Worm (Caenorhabditis elegans) whole organism, L2 larva: ENCODE measurements around the gene cat-1.

Source experiments
- R02D3.7 ChIP-seq: fragments of 150-350 bp; optimal IDR thresholded peaks from 2 replicates; lab custom pipeline; 2014; ENCODE audit warnings: missing biosample characterization, missing genetic modification characterization
- ZK546.5 ChIP-seq: sonication (generic microtip); optimal IDR thresholded peaks from 2 replicates; lab custom pipeline; 2017; ENCODE audit warnings: missing biosample characterization, missing genetic modification characterization
- ama-1 ChIP-seq: fragments of 150-350 bp; optimal IDR thresholded peaks from 2 replicates; lab custom pipeline; 2018; ENCODE audit warnings: inconsistent platforms
- blmp-1 ChIP-seq: sonication (generic microtip); optimal IDR thresholded peaks from 2 replicates; lab custom pipeline; 2017; ENCODE audit warnings: missing genetic modification characterization, mild to moderate bottlenecking, missing compliant biosample characterization, antibody characterized with exemption, moderate library complexity; ENCODE audit not compliant: insufficient read depth
- ceh-82 ChIP-seq: fragments of 150-350 bp; optimal IDR thresholded peaks from 2 replicates; lab custom pipeline; 2014; ENCODE audit warnings: missing biosample characterization, missing genetic modification characterization
- crh-2 ChIP-seq: sonication (generic microtip); optimal IDR thresholded peaks from 2 replicates; lab custom pipeline; 2017; ENCODE audit warnings: missing biosample characterization, missing genetic modification characterization
- elt-1 ChIP-seq: fragments of 150-350 bp; optimal IDR thresholded peaks from 2 replicates; lab custom pipeline; 2014; ENCODE audit warnings: missing biosample characterization, missing genetic modification characterization
- elt-3 ChIP-seq: sonication (generic microtip); optimal IDR thresholded peaks from 2 replicates; lab custom pipeline; 2017; ENCODE audit warnings: missing biosample characterization, missing genetic modification characterization
- fos-1 ChIP-seq: fragments of 150-350 bp; optimal IDR thresholded peaks from 2 replicates; lab custom pipeline; 2014; ENCODE audit warnings: missing biosample characterization, missing genetic modification characterization
- lin-13 ChIP-seq: fragments of 150-350 bp; optimal IDR thresholded peaks from 2 replicates; lab custom pipeline; 2014; ENCODE audit warnings: missing biosample characterization, missing genetic modification reagents, missing genetic modification characterization
- mbf-1 ChIP-seq: sonication (generic microtip); optimal IDR thresholded peaks from 2 replicates; lab custom pipeline; 2017; ENCODE audit warnings: missing biosample characterization, missing genetic modification characterization
- mdl-1 ChIP-seq, 2 experiments: fragments of 150-350 bp in 1 of 2; sonication (generic microtip) in 1 of 2; optimal IDR thresholded peaks; 2 replicates each; lab custom pipeline; 2017; ENCODE audit warnings: missing biosample characterization in 2 of 2, missing genetic modification characterization in 2 of 2
- nhr-10 ChIP-seq: sonication (generic microtip); optimal IDR thresholded peaks from 2 replicates; lab custom pipeline; 2017; ENCODE audit warnings: missing biosample characterization, missing genetic modification characterization
- nhr-12 ChIP-seq: fragments of 150-350 bp; optimal IDR thresholded peaks from 2 replicates; lab custom pipeline; 2014; ENCODE audit warnings: missing biosample characterization, missing genetic modification characterization
- nhr-129 ChIP-seq: fragments of 150-350 bp; optimal IDR thresholded peaks from 2 replicates; lab custom pipeline; 2014; ENCODE audit warnings: missing biosample characterization, missing genetic modification characterization
- nhr-21 ChIP-seq: fragments of 150-350 bp; optimal IDR thresholded peaks from 2 replicates; lab custom pipeline; 2014; ENCODE audit warnings: missing biosample characterization, missing genetic modification characterization
- nhr-237 ChIP-seq: fragments of 150-350 bp; optimal IDR thresholded peaks from 2 replicates; lab custom pipeline; 2014; ENCODE audit warnings: missing biosample characterization, missing genetic modification characterization
- nhr-6 ChIP-seq: fragments of 150-350 bp; optimal IDR thresholded peaks from 2 replicates; lab custom pipeline; 2014; ENCODE audit warnings: missing biosample characterization, missing genetic modification characterization
- peb-1 ChIP-seq: fragments of 150-350 bp; optimal IDR thresholded peaks from 2 replicates; lab custom pipeline; 2014; ENCODE audit warnings: missing biosample characterization, missing genetic modification characterization
- sem-4 ChIP-seq: fragments of 150-350 bp; optimal IDR thresholded peaks from 2 replicates; lab custom pipeline; 2014; ENCODE audit warnings: missing biosample characterization, missing genetic modification reagents, missing genetic modification characterization
- skn-1 ChIP-seq: sonication (generic microtip); optimal IDR thresholded peaks from 2 replicates; lab custom pipeline; 2017; ENCODE audit warnings: missing biosample characterization, missing genetic modification characterization
- sma-3 ChIP-seq: sonication (generic microtip); optimal IDR thresholded peaks from 2 replicates; lab custom pipeline; 2016; ENCODE audit warnings: missing genetic modification reagents, missing genetic modification characterization, missing compliant biosample characterization
- sma-9 ChIP-seq, 2 experiments: fragments of 150-350 bp in 1 of 2; sonication (generic microtip) in 1 of 2; optimal IDR thresholded peaks; 2 replicates each; lab custom pipeline; 2014 to 2016; ENCODE audit warnings: missing genetic modification characterization in 2 of 2, mild to moderate bottlenecking in 1 of 2, missing biosample characterization in 1 of 2, missing compliant biosample characterization in 1 of 2, missing genetic modification reagents in 1 of 2, moderate library complexity in 1 of 2
- snpc-4 ChIP-seq: fragments of 150-350 bp; optimal IDR thresholded peaks from 2 replicates; lab custom pipeline; 2014; ENCODE audit warnings: missing biosample characterization, missing genetic modification characterization
- unc-39 ChIP-seq: fragments of 150-350 bp; optimal IDR thresholded peaks from 2 replicates; lab custom pipeline; 2014; ENCODE audit warnings: missing biosample characterization, missing genetic modification characterization
- unc-55 ChIP-seq: fragments of 150-350 bp; sonication (generic microtip); optimal IDR thresholded peaks from 3 replicates; lab custom pipeline; 2014; ENCODE audit warnings: missing biosample characterization, missing genetic modification reagents, missing genetic modification characterization
- zag-1 ChIP-seq: fragments of 150-350 bp; optimal IDR thresholded peaks from 2 replicates; lab custom pipeline; 2014; ENCODE audit warnings: missing biosample characterization, missing genetic modification characterization
- ztf-1 ChIP-seq: fragments of 200-800 bp; sonication (Bioruptor generic); conservative IDR thresholded peaks from 2 replicates; pipeline ENCODE4 v1.3.6; 2022; ENCODE audit warnings: missing genetic modification characterization, missing compliant biosample characterization
- ztf-4 ChIP-seq: fragments of 150-350 bp; optimal IDR thresholded peaks from 2 replicates; lab custom pipeline; 2014; ENCODE audit warnings: missing biosample characterization, missing genetic modification characterization

Gene cat-1

DNA sequence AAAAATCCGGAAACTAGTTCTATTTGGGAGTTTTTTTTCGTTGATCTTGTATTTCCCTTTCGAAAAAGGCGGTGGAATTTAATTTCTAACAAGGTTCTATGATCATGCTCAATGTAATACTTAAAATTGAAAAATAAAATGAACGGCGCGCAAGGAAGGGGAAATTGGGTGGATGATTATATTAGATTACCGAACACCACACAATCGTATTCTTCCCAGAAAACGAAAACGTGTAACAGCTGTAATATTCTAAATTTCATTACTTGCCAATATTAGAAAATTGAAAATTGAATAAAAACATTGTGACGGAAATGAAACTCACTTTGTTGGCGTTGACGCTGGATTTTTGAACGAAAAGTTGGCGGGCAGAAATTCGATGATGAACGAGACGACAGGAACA is 13.2 kb upstream of the cat-1 start:
- TF ChIP-seq ztf-4 (tag; lab: Kevin White, UChicago), result no peak
- TF ChIP-seq sem-4, result no peak
- TF ChIP-seq elt-1 (tag; lab: Kevin White, UChicago), result no peak
- no peak for TF ChIP-seq peb-1 (tag; lab: Kevin White, UChicago)
- no peak for TF ChIP-seq unc-39 (tag; lab: Kevin White, UChicago)
- TF ChIP-seq nhr-21 (tag; lab: Kevin White, UChicago), result no peak
- no peak for TF ChIP-seq nhr-237 (tag; lab: Kevin White, UChicago)
- TF ChIP-seq mbf-1 (tag; lab: Kevin White, UChicago), result no peak
- no peak for TF ChIP-seq R02D3.7
- no peak for TF ChIP-seq ama-1 (lab: Kevin White, UChicago)
- TF ChIP-seq zag-1 (tag; lab: Kevin White, UChicago), result no peak
- TF ChIP-seq ceh-82, result no peak
- no peak for TF ChIP-seq sma-3 (GFP tag; lab: Kevin White, UChicago)
- TF ChIP-seq snpc-4 (tag; lab: Kevin White, UChicago), result no peak

DNA sequence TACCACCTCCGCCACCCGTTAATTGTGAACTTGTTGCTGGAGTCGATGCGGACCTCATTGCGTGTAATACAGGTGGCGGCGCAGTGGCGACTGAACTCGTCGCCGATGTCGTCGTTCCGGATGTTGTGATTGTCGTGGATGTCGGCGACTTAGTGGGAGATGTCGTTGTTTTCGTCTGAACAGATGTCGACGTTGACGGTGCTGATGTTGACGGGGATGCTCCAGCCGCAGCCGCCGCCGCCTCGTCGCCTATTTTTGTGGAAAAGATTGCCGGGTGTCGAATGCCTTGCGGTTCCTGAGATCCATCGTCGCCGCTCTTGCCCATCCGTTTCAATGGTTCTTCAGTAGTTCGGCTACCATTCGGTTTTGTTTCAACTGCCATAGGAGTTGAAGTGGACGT is 10.4 kb upstream of the cat-1 start:
- TF ChIP-seq crh-2 (tag; lab: Kevin White, UChicago) (no peak), nhr-10 (tag; lab: Kevin White, UChicago) (no peak), elt-3 (no peak), ztf-1 (no peak), sma-3 (GFP tag; lab: Kevin White, UChicago) (no peak), peb-1 (tag; lab: Kevin White, UChicago) (no peak), lin-13 (GFP tag; lab: Kevin White, UChicago) (no peak), ZK546.5 (tag; lab: Kevin White, UChicago) (no peak), nhr-12 (tag; lab: Kevin White, UChicago) (no peak), mdl-1 (tag; optimal IDR thresholded peaks at IDR 0.05; lab: Kevin White, UChicago) (no peak), unc-55 (GFP tag; lab: Kevin White, UChicago) (no peak), nhr-129 (tag; lab: Kevin White, UChicago) (no peak), mbf-1 (tag; lab: Kevin White, UChicago) (no peak)

DNA sequence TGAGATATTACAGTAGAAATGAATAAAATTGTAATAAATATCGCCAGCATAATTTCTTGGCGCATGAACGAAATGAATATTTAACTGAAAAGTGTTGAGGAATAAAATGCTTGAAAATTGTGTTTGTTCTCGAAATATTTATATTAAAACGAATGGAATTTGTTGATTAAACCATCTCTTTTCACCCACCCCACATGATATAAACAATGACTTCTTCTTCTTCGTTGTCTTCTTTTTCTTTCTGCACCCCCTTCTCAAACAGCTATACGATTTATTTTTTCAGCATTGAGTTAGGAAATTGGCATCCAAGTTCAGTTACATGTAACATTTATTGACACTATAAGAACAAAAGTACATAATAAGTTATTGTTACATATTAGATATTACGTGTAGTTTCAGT is 9.6 kb upstream of the cat-1 start, which contains the start of gene C41G11.1:
TSS of gene C41G11.1 (minus strand) at position 101 of the 400 bp plus-strand sequence.
- TF ChIP-seq unc-55 (GFP tag; lab: Kevin White, UChicago), result peak; percentile 17
- TF ChIP-seq lin-13 (GFP tag; lab: Kevin White, UChicago), result no peak
- TF ChIP-seq nhr-6, result no peak
- no peak for TF ChIP-seq sma-3 (GFP tag; lab: Kevin White, UChicago)
- no peak for TF ChIP-seq elt-3

DNA sequence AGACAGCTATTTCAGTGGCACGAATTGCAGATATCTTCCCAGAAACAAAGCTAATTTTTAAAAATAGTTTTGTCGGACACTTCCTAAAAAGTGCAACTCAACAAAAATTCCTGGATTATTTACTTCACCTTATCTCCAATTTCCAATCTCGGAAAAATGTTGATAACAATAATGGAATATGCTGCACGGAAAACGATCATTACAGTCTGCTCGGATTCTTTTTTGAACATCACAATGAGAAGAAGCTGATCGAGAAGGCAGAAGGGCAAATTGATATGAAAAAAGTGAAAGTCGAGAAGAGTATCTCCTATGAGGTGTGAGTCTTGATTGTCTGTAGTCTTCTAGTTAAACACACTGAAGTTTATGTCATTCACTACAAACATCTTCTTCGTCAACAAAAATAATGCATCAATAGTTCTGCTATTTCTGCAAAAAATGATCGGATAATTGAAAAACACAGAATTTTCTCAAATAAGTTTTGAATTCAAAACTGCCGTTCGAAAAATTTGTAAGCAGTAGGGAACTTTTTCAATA is 5.4 kb upstream of the cat-1 start:
- TF ChIP-seq fos-1, result peak; percentile 15
- no peak for TF ChIP-seq unc-55 (GFP tag; lab: Kevin White, UChicago)

DNA sequence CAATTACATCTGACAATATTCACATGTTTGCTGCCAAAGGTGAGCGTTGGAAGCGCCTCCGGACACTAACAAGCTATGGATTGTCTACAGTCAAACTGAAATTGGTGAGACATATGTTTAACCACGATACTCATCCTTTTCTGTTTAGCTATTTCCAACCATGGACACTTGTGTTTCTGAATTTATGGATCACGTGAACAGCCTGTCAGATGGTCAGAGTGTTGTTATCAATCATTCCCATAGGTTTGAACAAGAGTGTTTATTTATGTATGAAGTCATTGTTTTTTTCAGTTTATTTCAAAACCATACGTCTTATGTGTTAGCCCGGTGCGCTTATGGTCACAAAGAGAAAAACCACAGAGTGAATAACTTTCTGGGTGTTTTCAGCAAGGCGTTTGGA is 4.8 kb upstream of the cat-1 start:
- TF ChIP-seq sma-9 (GFP tag; optimal IDR thresholded peaks at IDR 0.05; lab: Kevin White, UChicago) (peak; percentile 31), sma-9 (tag; optimal IDR thresholded peaks at IDR 0.05; lab: Kevin White, UChicago) (no peak), blmp-1 (tag; lab: Kevin White, UChicago) (no peak)

DNA sequence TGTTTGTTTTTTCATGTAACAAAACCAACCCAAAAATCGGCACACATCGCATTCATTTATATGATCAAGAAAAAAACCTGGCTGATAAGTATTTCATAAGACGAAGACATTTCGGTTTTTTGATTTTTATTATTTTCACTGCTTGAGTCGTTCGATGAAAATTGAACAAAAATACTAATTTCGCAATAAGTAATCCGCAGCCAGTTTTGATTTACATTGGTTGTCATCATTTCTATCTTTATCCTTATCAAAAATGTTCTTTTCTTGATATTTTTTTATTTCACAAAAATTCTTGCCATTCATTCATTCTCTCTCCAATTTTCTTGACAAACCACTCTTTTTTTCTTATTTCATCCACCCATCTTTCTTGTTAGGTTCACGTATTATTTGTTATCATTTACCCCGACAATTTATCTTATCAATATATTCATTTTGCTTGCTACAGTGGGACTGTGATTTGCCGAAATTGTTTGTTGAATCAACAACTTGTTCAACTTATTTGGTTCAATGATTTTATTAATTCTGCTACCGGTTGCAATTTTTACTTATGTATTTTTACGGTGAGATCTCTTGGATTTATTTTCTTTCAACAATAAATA is 3.6 kb upstream of the cat-1 start, which contains the start of gene cyp-43A1:
TSS of gene cyp-43A1 (plus strand) at position 446 of the 599 bp plus-strand sequence.
- TF ChIP-seq elt-3 (no peak), fos-1 (peak; percentile 38), nhr-21 (tag; lab: Kevin White, UChicago) (no peak), peb-1 (tag; lab: Kevin White, UChicago) (no peak), mbf-1 (tag; lab: Kevin White, UChicago) (no peak), unc-39 (tag; lab: Kevin White, UChicago) (no peak), crh-2 (tag; lab: Kevin White, UChicago) (peak; percentile 38), sma-9 (GFP tag; optimal IDR thresholded peaks at IDR 0.05; lab: Kevin White, UChicago) (peak; percentile 7), sma-9 (tag; optimal IDR thresholded peaks at IDR 0.05; lab: Kevin White, UChicago) (no peak), skn-1 (tag; lab: Kevin White, UChicago) (peak; percentile 23)
- TF ChIP-seq, all 48 proteins: peak for 4
